Fruit fly (Drosophila melanogaster) whole organism, embryonic: ENCODE measurements around the gene Upf2.

Experiments used
- BEAF-32 ChIP-seq: fragments of 200-800 bp; sonication (Bioruptor generic); optimal IDR thresholded peaks from 3 replicates; lab custom pipeline; 2017; ENCODE audit warnings: missing biosample characterization, missing genetic modification characterization, mild to moderate bottlenecking, moderate library complexity, missing genetic modification reagents
- CG11504 ChIP-seq: fragments of 200-800 bp; sonication (Bioruptor generic); optimal IDR thresholded peaks from 3 replicates; lab custom pipeline; 2019; ENCODE audit warnings: missing biosample characterization, mild to moderate bottlenecking, missing genetic modification characterization, moderate library complexity
- CG12659 ChIP-seq: fragments of 200-800 bp; sonication (Bioruptor generic); optimal IDR thresholded peaks from 3 replicates; lab custom pipeline; 2017; ENCODE audit warnings: mild to moderate bottlenecking, missing biosample characterization, missing genetic modification reagents, missing genetic modification characterization
- CG13624 ChIP-seq: fragments of 200-800 bp; sonication (Bioruptor generic); optimal IDR thresholded peaks from 2 replicates; lab custom pipeline; 2016; ENCODE audit warnings: missing biosample characterization, missing genetic modification characterization
- CG14965 ChIP-seq: fragments of 200-800 bp; sonication (Bioruptor generic); optimal IDR thresholded peaks from 2 replicates; lab custom pipeline; 2016; ENCODE audit warnings: missing biosample characterization, missing genetic modification characterization, borderline replicate concordance
- CG1529 ChIP-seq: fragments of 200-800 bp; sonication (Bioruptor generic); optimal IDR thresholded peaks from 3 replicates; lab custom pipeline; 2018; ENCODE audit warnings: missing biosample characterization, missing genetic modification characterization
- CG1603 ChIP-seq: fragments of 200-800 bp; sonication (Bioruptor generic); optimal IDR thresholded peaks from 2 replicates; lab custom pipeline; 2019; ENCODE audit warnings: missing biosample characterization, mild to moderate bottlenecking, missing genetic modification characterization, moderate library complexity
- CG17186 ChIP-seq: fragments of 200-800 bp; sonication (Bioruptor generic); optimal IDR thresholded peaks from 3 replicates; lab custom pipeline; 2017; ENCODE audit warnings: missing biosample characterization, missing genetic modification reagents, missing genetic modification characterization
- CG17361 ChIP-seq: fragments of 200-800 bp; sonication (Bioruptor generic); IDR thresholded peaks from 3 replicates; pipeline ENCODE4 v1.3.6; 2022; ENCODE audit warnings: missing biosample characterization, missing genetic modification characterization
- CG17568 ChIP-seq: fragments of 200-800 bp; sonication (Bioruptor generic); optimal IDR thresholded peaks from 2 replicates; lab custom pipeline; 2018; ENCODE audit warnings: missing biosample characterization, mild to moderate bottlenecking, missing genetic modification characterization, moderate library complexity
- CG18476 ChIP-seq: fragments of 200-800 bp; sonication (Bioruptor generic); optimal IDR thresholded peaks from 2 replicates; lab custom pipeline; 2016; ENCODE audit warnings: missing biosample characterization, mild to moderate bottlenecking, missing genetic modification characterization
- CG2120 ChIP-seq: fragments of 200-800 bp; sonication (Bioruptor generic); optimal IDR thresholded peaks from 3 replicates; lab custom pipeline; 2016; ENCODE audit warnings: missing biosample characterization, missing genetic modification characterization
- CG2678 ChIP-seq: fragments of 200-800 bp; sonication (Bioruptor generic); optimal IDR thresholded peaks from 3 replicates; lab custom pipeline; 2019; ENCODE audit warnings: missing biosample characterization, mild to moderate bottlenecking, missing genetic modification characterization, moderate library complexity
- CG34422 ChIP-seq: fragments of 200-800 bp; sonication (Bioruptor generic); IDR thresholded peaks from 3 replicates; pipeline ENCODE4 v1.3.6; 2022; ENCODE audit warnings: missing biosample characterization, missing genetic modification characterization
- CG3847 ChIP-seq: fragments of 200-800 bp; sonication (Bioruptor generic); IDR thresholded peaks from 2 replicates; pipeline ENCODE4 v1.3.6; 2022; ENCODE audit warnings: missing biosample characterization, missing genetic modification characterization
- CG4730 ChIP-seq: fragments of 200-800 bp; sonication (Bioruptor generic); IDR thresholded peaks from 2 replicates; pipeline ENCODE4 v1.3.6; 2022; ENCODE audit warnings: missing biosample characterization, missing genetic modification characterization
- CG8944 ChIP-seq: fragments of 200-800 bp; sonication (Bioruptor generic); optimal IDR thresholded peaks from 3 replicates; lab custom pipeline; 2016; ENCODE audit warnings: missing biosample characterization, missing genetic modification characterization
- Dp ChIP-seq: fragments of 200-800 bp; sonication (Bioruptor generic); optimal IDR thresholded peaks from 2 replicates; lab custom pipeline; 2018; ENCODE audit warnings: missing biosample characterization, mild to moderate bottlenecking, missing genetic modification characterization, moderate library complexity
- Dref ChIP-seq: fragments of 200-800 bp; sonication (Bioruptor generic); IDR thresholded peaks from 2 replicates; pipeline ENCODE4 v1.3.6; 2022; ENCODE audit warnings: missing biosample characterization, missing genetic modification characterization
- E2f2 ChIP-seq: fragments of 200-800 bp; sonication (Bioruptor generic); IDR thresholded peaks from 2 replicates; pipeline ENCODE4 v1.3.6; 2022; ENCODE audit warnings: missing biosample characterization, missing genetic modification characterization
- Ets97D ChIP-seq: fragments of 200-800 bp; sonication (Bioruptor generic); optimal IDR thresholded peaks from 3 replicates; lab custom pipeline; 2016; ENCODE audit warnings: missing biosample characterization, missing genetic modification characterization
- HmgD ChIP-seq: fragments of 200-800 bp; sonication (Bioruptor generic); optimal IDR thresholded peaks from 3 replicates; lab custom pipeline; 2016; ENCODE audit warnings: missing biosample characterization, missing genetic modification characterization
- HmgZ ChIP-seq: fragments of 200-800 bp; sonication (Bioruptor generic); optimal IDR thresholded peaks from 2 replicates; lab custom pipeline; 2018; ENCODE audit warnings: missing biosample characterization, mild to moderate bottlenecking, missing genetic modification characterization
- Hr78 ChIP-seq, 2 experiments: fragments of 200-800 bp in 1 of 2; fragments of >200 bp in 1 of 2; sonication (Bioruptor generic) in 1 of 2; optimal IDR thresholded peaks; 2 replicates each; lab custom pipeline; 2017 to 2019; ENCODE audit warnings: missing biosample characterization in 2 of 2, missing genetic modification characterization in 2 of 2, mild to moderate bottlenecking in 1 of 2, moderate library complexity in 1 of 2
- MBD-R2 ChIP-seq: fragments of 200-800 bp; sonication (Bioruptor generic); IDR thresholded peaks from 2 replicates; pipeline ENCODE4 v1.3.6; 2022; ENCODE audit warnings: missing biosample characterization, missing genetic modification characterization
- MESR4 ChIP-seq: fragments of 200-800 bp; sonication (Bioruptor generic); optimal IDR thresholded peaks from 2 replicates; lab custom pipeline; 2018; ENCODE audit warnings: missing biosample characterization, mild to moderate bottlenecking, missing genetic modification characterization, moderate library complexity
- NC2α ChIP-seq: fragments of 200-800 bp; sonication (Bioruptor generic); optimal IDR thresholded peaks from 2 replicates; lab custom pipeline; 2016; ENCODE audit warnings: missing biosample characterization, missing genetic modification characterization
- Spps ChIP-seq: fragments of 200-800 bp; sonication (Bioruptor generic); optimal IDR thresholded peaks from 2 replicates; lab custom pipeline; 2018; ENCODE audit warnings: missing biosample characterization, mild to moderate bottlenecking, missing genetic modification characterization
- Sry-β ChIP-seq: fragments of 200-800 bp; sonication (Bioruptor generic); optimal IDR thresholded peaks from 2 replicates; lab custom pipeline; 2018; ENCODE audit warnings: missing biosample characterization, mild to moderate bottlenecking, missing genetic modification characterization, moderate library complexity
- Sry-δ ChIP-seq: fragments of 200-800 bp; sonication (Bioruptor generic); optimal IDR thresholded peaks from 2 replicates; lab custom pipeline; 2016; ENCODE audit warnings: missing biosample characterization, missing genetic modification characterization
- Xbp1 ChIP-seq: fragments of 200-800 bp; sonication (Bioruptor generic); optimal IDR thresholded peaks from 3 replicates; lab custom pipeline; 2016; ENCODE audit warnings: missing biosample characterization, mild to moderate bottlenecking, missing genetic modification characterization
- cg ChIP-seq: fragments of 200-800 bp; sonication (Bioruptor generic); optimal IDR thresholded peaks from 3 replicates; lab custom pipeline; 2019; ENCODE audit warnings: missing biosample characterization, mild to moderate bottlenecking, missing genetic modification characterization, moderate library complexity
- ci ChIP-seq: fragments of 200-800 bp; sonication (Bioruptor generic); IDR thresholded peaks from 3 replicates; pipeline ENCODE4 v1.3.6; 2022; ENCODE audit warnings: missing biosample characterization, missing genetic modification characterization
- corto ChIP-seq: fragments of 200-800 bp; sonication (Bioruptor generic); optimal IDR thresholded peaks from 2 replicates; lab custom pipeline; 2016; ENCODE audit warnings: missing biosample characterization, mild to moderate bottlenecking, missing genetic modification characterization, moderate library complexity
- da ChIP-seq: fragments of 200-800 bp; sonication (Bioruptor generic); optimal IDR thresholded peaks from 2 replicates; lab custom pipeline; 2016; ENCODE audit warnings: missing biosample characterization, missing genetic modification characterization
- gfzf ChIP-seq: fragments of 200-800 bp; sonication (Bioruptor generic); optimal IDR thresholded peaks from 2 replicates; lab custom pipeline; 2016; ENCODE audit warnings: missing biosample characterization, mild to moderate bottlenecking, missing genetic modification characterization, moderate library complexity
- insv ChIP-seq, 2 experiments: fragments of 200-800 bp; sonication (Bioruptor generic); optimal IDR thresholded peaks; 3 replicates each; lab custom pipeline; 2016 to 2018; ENCODE audit warnings: missing biosample characterization in 2 of 2, missing genetic modification characterization in 2 of 2
- mld ChIP-seq: fragments of 200-800 bp; sonication (Bioruptor generic); IDR thresholded peaks from 3 replicates; pipeline ENCODE4 v1.3.6; 2022; ENCODE audit warnings: missing biosample characterization, missing genetic modification characterization; ENCODE audit not compliant: partially characterized antibody
- otp ChIP-seq: fragments of 200-800 bp; sonication (Bioruptor generic); IDR thresholded peaks from 3 replicates; pipeline ENCODE4, ENCODE4 v1.3.6; 2022; ENCODE audit warnings: missing biosample characterization, missing genetic modification characterization
- pzg ChIP-seq: fragments of 200-800 bp; sonication (Bioruptor generic); optimal IDR thresholded peaks from 3 replicates; lab custom pipeline; 2018; ENCODE audit warnings: missing biosample characterization, mild to moderate bottlenecking, missing genetic modification characterization, moderate library complexity
- repo ChIP-seq: fragments of 200-800 bp; sonication (Bioruptor generic); optimal IDR thresholded peaks from 2 replicates; lab custom pipeline; 2016; ENCODE audit warnings: missing biosample characterization, missing genetic modification characterization
- sc ChIP-seq, 3 experiments: fragments of >200 bp in 2 of 3; fragments of 200-800 bp in 1 of 3; sonication (Bioruptor generic) in 1 of 3; optimal IDR thresholded peaks; 2 replicates in 2 of 3; 3 replicates in 1 of 3; lab custom pipeline; 2017; ENCODE audit warnings: mild to moderate bottlenecking in 1 of 3, missing biosample characterization in 1 of 3, missing genetic modification characterization in 1 of 3, missing genetic modification reagents in 1 of 3
- stwl ChIP-seq: fragments of 200-800 bp; sonication (Bioruptor generic); optimal IDR thresholded peaks from 3 replicates; lab custom pipeline; 2018; ENCODE audit warnings: missing biosample characterization, mild to moderate bottlenecking, missing genetic modification characterization, moderate library complexity
- toy ChIP-seq: fragments of 200-800 bp; sonication (Bioruptor generic); IDR thresholded peaks from 2 replicates; pipeline ENCODE4 v1.3.6; 2022; ENCODE audit warnings: missing biosample characterization, missing genetic modification characterization
- trem ChIP-seq: fragments of 200-800 bp; optimal IDR thresholded peaks from 3 replicates; lab custom pipeline; 2019; ENCODE audit warnings: missing biosample characterization, mild to moderate bottlenecking, missing genetic modification characterization, moderate library complexity

Gene Upf2

dm6 chrX:8100026-8100825 lies 25.0 kb upstream of the Upf2 start (continued):
- TF ChIP-seq toy (GFP tag; lab: Robert Waterston, UW) (peak; percentile 63; the same call in 1 of the 2 replicates), CG4730 (peak; percentile 80), repo (no peak), CG8944 (GFP tag; lab: Kevin White, UChicago) (peak; percentile 34), CG18476 (peak; percentile 69), corto (GFP tag; lab: Kevin White, UChicago) (peak; percentile 35), mld (GFP tag; lab: Robert Waterston, UW) (no peak), Xbp1 (GFP tag; lab: Kevin White, UChicago) (peak; percentile 87), CG17361 (GFP tag; lab: Robert Waterston, UW) (peak; percentile 85), NC2α (GFP tag; lab: Kevin White, UChicago) (peak; percentile 11), sc (optimal IDR thresholded peaks at IDR 0.05; lab: Kevin White, UChicago) (no peak), sc (GFP tag; optimal IDR thresholded peaks at IDR 0.05; lab: Kevin White, UChicago) (peak; percentile 69), Hr78 (GFP tag; optimal IDR thresholded peaks at IDR 0.05; lab: Kevin White, UChicago) (peak in 1 of 2 experiments; percentile 38)

- TF ChIP-seq CG3847 (GFP tag; lab: Robert Waterston, UW) (peak; percentile 37; the same call in 1 of the 2 replicates), Sry-β (GFP tag; lab: Kevin White, UChicago) (no peak), Dp (peak; percentile 77), Dref (peak; percentile 46; the same call in 1 of the 2 replicates), da (no peak), CG34422 (GFP tag; lab: Robert Waterston, UW) (peak; percentile 11; the same call in 1 of the 3 replicates), Sry-δ (GFP tag; lab: Kevin White, UChicago) (peak; percentile 46), CG2120 (GFP tag; lab: Kevin White, UChicago) (no peak), cg (GFP tag; lab: Kevin White, UChicago) (peak; percentile 54), ci (GFP tag; lab: Robert Waterston, UW) (0 out of 3 replicates have a peak, but pooled peaks have one; percentile 25), CG17361 (GFP tag; lab: Robert Waterston, UW) (no peak), pzg (GFP tag; lab: Kevin White, UChicago) (peak; percentile 91), CG17186 (GFP tag; lab: Kevin White, UChicago) (peak; percentile 23), Spps (tag; lab: Kevin White, UChicago) (no peak), CG14965 (GFP tag; lab: Kevin White, UChicago) (no peak), Ets97D (GFP tag; lab: Kevin White, UChicago) (peak; percentile 91), CG1529 (GFP tag; lab: Kevin White, UChicago) (peak; percentile 8), E2f2 (GFP tag; lab: Robert Waterston, UW) (peak; percentile 82), CG2678 (tag; lab: Kevin White, UChicago) (no peak), MESR4 (GFP tag; lab: Kevin White, UChicago) (peak; percentile 63), CG1603 (tag; lab: Kevin White, UChicago) (peak; percentile 71), CG17568 (peak; percentile 14), CG11504 (tag; lab: Kevin White, UChicago) (peak; percentile 13), gfzf (GFP tag; lab: Kevin White, UChicago) (peak; percentile 96), stwl (tag; lab: Kevin White, UChicago) (peak; percentile 60), MBD-R2 (GFP tag; lab: Robert Waterston, UW) (peak; percentile 35; the same call in 1 of the 2 replicates), HmgZ (peak; percentile 39), trem (tag; lab: Kevin White, UChicago) (peak; percentile 63), CG13624 (GFP tag; lab: Kevin White, UChicago) (peak; percentile 18), BEAF-32 (peak; percentile 49), HmgD (GFP tag; lab: Kevin White, UChicago) (peak; percentile 27), CG12659 (GFP tag; lab: Kevin White, UChicago) (peak; percentile 41), otp (GFP tag; lab: Robert Waterston, UW) (no peak), insv (GFP tag; optimal IDR thresholded peaks at IDR 0.05; lab: Kevin White, UChicago) (peak in 1 of 2 experiments; percentile 7)
Measured at dm6 chrX:8093722-8094177, 18.5 kb upstream of the Upf2 start, which contains the start of gene UbcE2H. Gene UbcE2H (minus strand): TSS chrX:8094064.
